Worm (Caenorhabditis elegans): Measurements from ENCODE around the gene nas-9.

DNA sequence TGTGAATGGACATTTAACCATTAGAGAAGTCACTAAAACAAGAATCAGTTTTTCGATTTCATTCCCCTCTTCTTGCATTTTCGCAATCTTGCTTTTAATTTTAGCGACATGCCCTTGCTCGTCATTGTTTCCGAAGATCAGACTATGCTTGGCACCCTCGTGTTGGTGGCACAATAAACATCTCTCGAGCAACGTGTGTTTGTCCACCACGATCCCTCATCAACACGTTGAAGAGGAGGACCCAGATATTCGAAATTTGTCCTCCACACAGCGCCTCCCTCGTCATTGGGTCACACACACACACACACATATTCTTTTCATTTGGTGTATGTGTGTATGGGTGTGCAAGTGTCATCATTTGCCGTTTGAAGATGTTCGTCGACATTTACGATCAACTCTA is 25.6 kb upstream of the nas-9 start, which contains the start of gene srd-32:
- no peak for TF ChIP-seq B0310.2 (tag; optimal IDR thresholded peaks at IDR 0.05)
- TF ChIP-seq ama-1 (optimal IDR thresholded peaks at IDR 0.05) = no peak
- no peak for TF ChIP-seq ceh-36 (tag; optimal IDR thresholded peaks at IDR 0.05)
- no peak for TF ChIP-seq ets-7 (tag; optimal IDR thresholded peaks at IDR 0.05)
